Fruit fly (Drosophila melanogaster) whole organism, embryonic: ENCODE measurements around the gene hd.

ENCODE experiments used
- Asciz ChIP-seq: fragments of 200-800 bp; sonication (Bioruptor generic); optimal IDR thresholded peaks from 2 replicates; lab custom pipeline; 2017; ENCODE audit warnings: missing biosample characterization, mild to moderate bottlenecking, missing genetic modification characterization, missing genetic modification reagents
- CG10366 ChIP-seq: fragments of 200-800 bp; sonication (Bioruptor generic); IDR thresholded peaks from 2 replicates; pipeline ENCODE4 v1.3.6; 2022; ENCODE audit warnings: missing biosample characterization, missing genetic modification characterization
- CG10431 ChIP-seq: fragments of 200-800 bp; sonication (Bioruptor generic); optimal IDR thresholded peaks from 3 replicates; lab custom pipeline; 2018; ENCODE audit warnings: missing biosample characterization, mild to moderate bottlenecking, missing genetic modification characterization
- CG12659 ChIP-seq: fragments of 200-800 bp; sonication (Bioruptor generic); optimal IDR thresholded peaks from 3 replicates; lab custom pipeline; 2017; ENCODE audit warnings: mild to moderate bottlenecking, missing biosample characterization, missing genetic modification reagents, missing genetic modification characterization
- CG14860 ChIP-seq: fragments of 200-800 bp; sonication (Bioruptor generic); IDR thresholded peaks from 3 replicates; pipeline ENCODE4 v1.3.6; 2022; ENCODE audit warnings: missing biosample characterization, missing genetic modification characterization; ENCODE audit not compliant: partially characterized antibody
- CG17186 ChIP-seq: fragments of 200-800 bp; sonication (Bioruptor generic); optimal IDR thresholded peaks from 3 replicates; lab custom pipeline; 2017; ENCODE audit warnings: missing biosample characterization, missing genetic modification reagents, missing genetic modification characterization
- CG17829 ChIP-seq: fragments of 200-800 bp; optimal IDR thresholded peaks from 2 replicates; lab custom pipeline; 2019; ENCODE audit warnings: missing biosample characterization, mild to moderate bottlenecking, missing genetic modification characterization, moderate library complexity
- CG2678 ChIP-seq: fragments of 200-800 bp; sonication (Bioruptor generic); optimal IDR thresholded peaks from 3 replicates; lab custom pipeline; 2019; ENCODE audit warnings: missing biosample characterization, mild to moderate bottlenecking, missing genetic modification characterization, moderate library complexity
- CG31365 ChIP-seq: fragments of 200-800 bp; sonication (Bioruptor generic); optimal IDR thresholded peaks from 2 replicates; lab custom pipeline; 2018; ENCODE audit warnings: missing biosample characterization, mild to moderate bottlenecking, missing genetic modification characterization
- CG3407 ChIP-seq: fragments of 200-800 bp; sonication (Bioruptor generic); optimal IDR thresholded peaks from 2 replicates; lab custom pipeline; 2018; ENCODE audit warnings: missing biosample characterization, mild to moderate bottlenecking, missing genetic modification characterization
- CG3995 ChIP-seq: fragments of 200-800 bp; sonication (Bioruptor generic); optimal IDR thresholded peaks from 3 replicates; lab custom pipeline; 2016; ENCODE audit warnings: missing biosample characterization, missing genetic modification characterization
- CG7963 ChIP-seq: fragments of 200-800 bp; sonication (Bioruptor generic); IDR thresholded peaks from 3 replicates; pipeline ENCODE4 v1.3.6; 2022; ENCODE audit warnings: missing biosample characterization, missing genetic modification characterization; ENCODE audit not compliant: partially characterized antibody
- CG8281 ChIP-seq: fragments of 200-800 bp; sonication (Bioruptor generic); optimal IDR thresholded peaks from 2 replicates; lab custom pipeline; 2018; ENCODE audit warnings: missing biosample characterization, mild to moderate bottlenecking, missing genetic modification characterization, moderate library complexity
- CG8290 ChIP-seq, 3 experiments: fragments of 200-800 bp; sonication (Bioruptor generic); optimal IDR thresholded peaks; 2 replicates each; lab custom pipeline; 2016 to 2019; ENCODE audit warnings: missing biosample characterization in 3 of 3, missing genetic modification characterization in 3 of 3, mild to moderate bottlenecking in 2 of 3, moderate library complexity in 1 of 3
- CG8359 ChIP-seq: fragments of 200-800 bp; sonication (Bioruptor generic); optimal IDR thresholded peaks from 2 replicates; lab custom pipeline; 2017; ENCODE audit warnings: missing biosample characterization, mild to moderate bottlenecking, missing genetic modification characterization, borderline replicate concordance
- CG9876 ChIP-seq: fragments of 200-800 bp; sonication (Bioruptor generic); optimal IDR thresholded peaks from 2 replicates; lab custom pipeline; 2016; ENCODE audit warnings: missing biosample characterization, missing genetic modification characterization
- Doc2 ChIP-seq: fragments of 200-800 bp; sonication (Bioruptor generic); IDR thresholded peaks from 2 replicates; pipeline ENCODE4 v1.3.6; 2022; ENCODE audit warnings: missing biosample characterization, missing genetic modification characterization
- Drgx ChIP-seq: fragments of 200-800 bp; sonication (Bioruptor generic); IDR thresholded peaks from 2 replicates; pipeline ENCODE4 v1.3.6; 2022; ENCODE audit warnings: missing biosample characterization, missing genetic modification characterization
- Ets65A ChIP-seq: fragments of 200-800 bp; sonication (Bioruptor generic); peaks from one replicate; lab custom pipeline; 2016; ENCODE audit warnings: missing biosample characterization, missing genetic modification characterization
- Nf-YA ChIP-seq: fragments of 200-800 bp; sonication (Bioruptor generic); IDR thresholded peaks from 2 replicates; pipeline ENCODE4 v1.3.6; 2022; ENCODE audit warnings: missing biosample characterization, missing genetic modification characterization
- Oli ChIP-seq: fragments of 200-800 bp; sonication (Bioruptor generic); optimal IDR thresholded peaks from 2 replicates; lab custom pipeline; 2018; ENCODE audit warnings: missing biosample characterization, mild to moderate bottlenecking, missing genetic modification characterization, moderate library complexity
- Six4 ChIP-seq: fragments of 200-800 bp; sonication (Bioruptor generic); optimal IDR thresholded peaks from 2 replicates; lab custom pipeline; 2016; ENCODE audit warnings: missing biosample characterization, missing genetic modification characterization
- Stat92E ChIP-seq, 3 experiments: fragments of >200 bp in 2 of 3; fragments of 200-800 bp in 1 of 3; sonication (Bioruptor generic) in 1 of 3; optimal IDR thresholded peaks; 2 replicates each; lab custom pipeline; 2017 to 2019; ENCODE audit warnings: missing biosample characterization in 3 of 3, missing genetic modification characterization in 3 of 3, mild to moderate bottlenecking in 1 of 3, moderate library complexity in 1 of 3
- Trl ChIP-seq, 3 experiments: fragments of >200 bp in 2 of 3; fragments of 200-800 bp in 1 of 3; sonication (Bioruptor generic) in 1 of 3; optimal IDR thresholded peaks; 2 replicates in 1 of 3; 3 replicates in 2 of 3; lab custom pipeline; 2016 to 2017; ENCODE audit warnings: missing biosample characterization in 1 of 3, missing genetic modification characterization in 1 of 3
- Vsx1 ChIP-seq: fragments of 200-800 bp; sonication (Bioruptor generic); optimal IDR thresholded peaks from 2 replicates; lab custom pipeline; 2017; ENCODE audit warnings: missing biosample characterization, mild to moderate bottlenecking, missing genetic modification characterization, missing genetic modification reagents
- al ChIP-seq: fragments of 200-800 bp; sonication (Bioruptor generic); IDR thresholded peaks from 2 replicates; pipeline ENCODE4 v1.3.6; 2022; ENCODE audit warnings: missing biosample characterization, missing genetic modification characterization
- amos ChIP-seq: fragments of 200-800 bp; sonication (Bioruptor generic); IDR thresholded peaks from 2 replicates; pipeline ENCODE4 v1.3.6; 2022; ENCODE audit warnings: missing biosample characterization, missing genetic modification characterization; ENCODE audit not compliant: partially characterized antibody
- aop ChIP-seq: fragments of 200-800 bp; sonication (Bioruptor generic); IDR thresholded peaks from 2 replicates; pipeline ENCODE4 v1.3.6; 2022; ENCODE audit warnings: missing biosample characterization, missing genetic modification characterization
- bsh ChIP-seq, 2 experiments: fragments of 200-800 bp; sonication (Bioruptor generic); optimal IDR thresholded peaks; 2 replicates each; lab custom pipeline; 2017 to 2018; ENCODE audit warnings: mild to moderate bottlenecking in 2 of 2, missing biosample characterization in 2 of 2, missing genetic modification characterization in 2 of 2, moderate library complexity in 1 of 2
- cad ChIP-seq: fragments of >200 bp; optimal IDR thresholded peaks from 2 replicates; lab custom pipeline; 2017; ENCODE audit warnings: missing biosample characterization, missing genetic modification characterization
- chinmo ChIP-seq: fragments of 200-800 bp; sonication (Bioruptor generic); IDR thresholded peaks from 4 replicates; pipeline ENCODE4 v1.3.6; 2022; ENCODE audit warnings: missing biosample characterization, missing genetic modification characterization; ENCODE audit not compliant: partially characterized antibody
- crp ChIP-seq, 2 experiments: fragments of 200-800 bp; sonication (Bioruptor generic); optimal IDR thresholded peaks; 2 replicates in 1 of 2; 3 replicates in 1 of 2; lab custom pipeline; 2017; ENCODE audit warnings: missing biosample characterization in 2 of 2, missing genetic modification characterization in 2 of 2, mild to moderate bottlenecking in 1 of 2, moderate library complexity in 1 of 2
- cwo ChIP-seq: fragments of 200-800 bp; sonication (Bioruptor generic); optimal IDR thresholded peaks from 3 replicates; lab custom pipeline; 2017; ENCODE audit warnings: missing biosample characterization, missing genetic modification characterization, mild to moderate bottlenecking, moderate library complexity, missing genetic modification reagents
- danr ChIP-seq: fragments of 200-800 bp; sonication (Bioruptor generic); IDR thresholded peaks from 2 replicates; pipeline ENCODE4 v1.3.6; 2022; ENCODE audit warnings: missing biosample characterization, missing genetic modification characterization
- eyg ChIP-seq: fragments of 200-800 bp; sonication (Bioruptor generic); optimal IDR thresholded peaks from 3 replicates; lab custom pipeline; 2016; ENCODE audit warnings: missing biosample characterization, missing genetic modification characterization
- ftz-f1 ChIP-seq: fragments of 200-800 bp; sonication (Bioruptor generic); optimal IDR thresholded peaks from 2 replicates; lab custom pipeline; 2016; ENCODE audit warnings: missing biosample characterization, missing genetic modification characterization
- grau ChIP-seq: fragments of 200-800 bp; optimal IDR thresholded peaks from 3 replicates; lab custom pipeline; 2019; ENCODE audit warnings: missing biosample characterization, mild to moderate bottlenecking, missing genetic modification characterization, moderate library complexity
- her ChIP-seq: fragments of 200-800 bp; sonication (Bioruptor generic); optimal IDR thresholded peaks from 2 replicates; lab custom pipeline; 2016; ENCODE audit warnings: missing biosample characterization, missing genetic modification characterization
- inv ChIP-seq: fragments of 200-800 bp; sonication (Bioruptor generic); IDR thresholded peaks from 2 replicates; pipeline ENCODE4 v1.3.6; 2022; ENCODE audit warnings: missing biosample characterization, missing genetic modification characterization; ENCODE audit not compliant: partially characterized antibody
- nerfin-2 ChIP-seq: fragments of 200-800 bp; sonication (Bioruptor generic); IDR thresholded peaks from 2 replicates; pipeline ENCODE4 v1.3.6; 2022; ENCODE audit warnings: missing biosample characterization, missing genetic modification characterization; ENCODE audit not compliant: partially characterized antibody
- nom ChIP-seq: fragments of 200-800 bp; sonication (Bioruptor generic); optimal IDR thresholded peaks from 2 replicates; lab custom pipeline; 2017; ENCODE audit warnings: missing biosample characterization, missing genetic modification characterization, mild to moderate bottlenecking, moderate library complexity, missing genetic modification reagents
- otp ChIP-seq: fragments of 200-800 bp; sonication (Bioruptor generic); IDR thresholded peaks from 3 replicates; pipeline ENCODE4, ENCODE4 v1.3.6; 2022; ENCODE audit warnings: missing biosample characterization, missing genetic modification characterization
- peb ChIP-seq: fragments of 200-800 bp; sonication (Bioruptor generic); IDR thresholded peaks from 2 replicates; pipeline ENCODE4 v1.3.6; 2022; ENCODE audit warnings: missing biosample characterization, missing genetic modification characterization
- sim ChIP-seq: fragments of 200-800 bp; sonication (Bioruptor generic); IDR thresholded peaks from 2 replicates; pipeline ENCODE4 v1.3.6; 2022; ENCODE audit warnings: missing biosample characterization, missing genetic modification characterization
- tin ChIP-seq: fragments of 200-800 bp; sonication (Bioruptor generic); optimal IDR thresholded peaks from 3 replicates; lab custom pipeline; 2016; ENCODE audit warnings: missing biosample characterization, missing genetic modification characterization
- tna ChIP-seq: fragments of 200-800 bp; sonication (Bioruptor generic); IDR thresholded peaks from 2 replicates; pipeline ENCODE4 v1.3.6; 2022; ENCODE audit warnings: missing biosample characterization, missing genetic modification characterization; ENCODE audit not compliant: partially characterized antibody
- vfl ChIP-seq: fragments of 200-800 bp; sonication (Bioruptor generic); optimal IDR thresholded peaks from 2 replicates; lab custom pipeline; 2016; ENCODE audit warnings: missing biosample characterization, missing genetic modification characterization
- z ChIP-seq: fragments of 200-800 bp; sonication (Bioruptor generic); IDR thresholded peaks from 3 replicates; pipeline ENCODE4 v1.3.6; 2022; ENCODE audit warnings: missing biosample characterization, missing genetic modification characterization

The hd gene

dm6 chr3R:5371563-5371962 is 3.2 kb downstream of the hd start, which contains the start of gene Polr2F:
Gene Polr2F (plus strand): TSS chr3R:5371795.
- TF ChIP-seq al (GFP tag; lab: Robert Waterston, UW) (peak; percentile 65), sim (GFP tag; lab: Robert Waterston, UW) (no peak), CG7963 (GFP tag; lab: Robert Waterston, UW) (peak; percentile 41; the same call in 1 of the 3 replicates), bsh (GFP tag; optimal IDR thresholded peaks at IDR 0.05; lab: Kevin White, UChicago) (peak in 1 of 2 experiments; percentile 58), her (GFP tag; lab: Kevin White, UChicago) (peak; percentile 92), Six4 (peak; percentile 77), nerfin-2 (GFP tag; lab: Robert Waterston, UW) (no peak), ftz-f1 (GFP tag; lab: Kevin White, UChicago) (peak; percentile 86), tna (GFP tag; lab: Robert Waterston, UW) (peak; percentile 27; the same call in 1 of the 2 replicates), Oli (tag; lab: Kevin White, UChicago) (peak; percentile 29), CG3407 (GFP tag; lab: Kevin White, UChicago) (peak; percentile 50), Vsx1 (GFP tag; lab: Kevin White, UChicago) (no peak), amos (GFP tag; lab: Robert Waterston, UW) (peak; percentile 65; the same call in 1 of the 2 replicates), grau (tag; lab: Kevin White, UChicago) (peak; percentile 76), eyg (GFP tag; lab: Kevin White, UChicago) (peak; percentile 82), CG2678 (tag; lab: Kevin White, UChicago) (peak; percentile 63), CG17186 (peak; percentile 98), Asciz (peak; percentile 52), Trl (optimal IDR thresholded peaks at IDR 0.05; lab: Kevin White, UChicago) (no peak), Trl (GFP tag; optimal IDR thresholded peaks at IDR 0.05; lab: Kevin White, UChicago) (peak; percentile 95), vfl (GFP tag; lab: Kevin White, UChicago) (peak; percentile 91), CG8281 (tag; lab: Kevin White, UChicago) (no peak), chinmo (GFP tag; lab: Robert Waterston, UW) (peak; percentile 89), CG14860 (GFP tag; lab: Robert Waterston, UW) (no peak), CG12659 (GFP tag; lab: Kevin White, UChicago) (peak; percentile 92), nom (GFP tag; lab: Kevin White, UChicago) (peak; percentile 54), danr (GFP tag; lab: Robert Waterston, UW) (peak; percentile 47; the same call in 1 of the 2 replicates), peb (0 out of 2 replicates have a peak, but pooled peaks have one; percentile 19), cwo (GFP tag; lab: Kevin White, UChicago) (peak; percentile 62), CG8290 (GFP tag; optimal IDR thresholded peaks at IDR 0.05; lab: Kevin White, UChicago) (peak; percentile 89), CG8290 (tag; optimal IDR thresholded peaks at IDR 0.05; lab: Kevin White, UChicago) (peak in 1 of 2 experiments; percentile 95), z (GFP tag; lab: Robert Waterston, UW) (no peak), crp (GFP tag; optimal IDR thresholded peaks at IDR 0.05; lab: Kevin White, UChicago) (peak in 1 of 2 experiments; percentile 41), cad (peak; percentile 81), CG10431 (GFP tag; lab: Kevin White, UChicago) (no peak), CG10366 (GFP tag; lab: Robert Waterston, UW) (peak; percentile 64), tin (GFP tag; lab: Kevin White, UChicago) (peak; percentile 92), otp (GFP tag; lab: Robert Waterston, UW) (peak; percentile 37; the same call in 1 of the 3 replicates), inv (peak; percentile 26; the same call in 1 of the 2 replicates), CG3995 (GFP tag; lab: Kevin White, UChicago) (peak; percentile 96), CG8359 (GFP tag; lab: Kevin White, UChicago) (no peak), CG17829 (tag; lab: Kevin White, UChicago) (peak; percentile 79), Drgx (peak; percentile 63), Nf-YA (no peak), Stat92E (GFP tag; optimal IDR thresholded peaks at IDR 0.05; lab: Kevin White, UChicago) (peak in 1 of 3 experiments; percentile 74), aop (GFP tag; lab: Robert Waterston, UW) (peak; percentile 77), Doc2 (GFP tag; lab: Robert Waterston, UW) (no peak), CG31365 (tag; lab: Kevin White, UChicago) (no peak), CG9876 (GFP tag; lab: Kevin White, UChicago) (peak; percentile 93), Ets65A (GFP tag; lab: Kevin White, UChicago) (peak; percentile 100)
